Fruit fly (Drosophila melanogaster): ENCODE measurements around the gene CG6310.

The CG6310 gene

DNA sequence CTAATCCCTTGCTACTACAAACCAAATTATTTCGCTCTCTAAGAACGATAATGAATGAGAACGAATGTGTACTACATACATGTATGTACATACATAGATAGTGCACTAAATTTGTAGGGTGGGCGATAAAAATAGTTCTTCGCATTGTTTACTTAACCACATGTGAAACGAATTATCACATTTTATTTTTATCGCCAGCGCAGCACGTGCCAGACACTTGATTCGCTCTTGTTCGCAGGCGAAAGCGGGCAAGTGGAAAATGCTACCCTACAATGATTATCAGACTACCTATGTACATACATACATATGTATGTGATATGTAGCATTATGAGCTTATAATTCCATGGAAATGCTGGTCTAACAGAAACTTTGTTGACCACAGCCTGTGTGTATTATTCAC is 16.1 kb upstream of the CG6310 start (continued):
- TF ChIP-seq CG15269 (tag; optimal IDR thresholded peaks at IDR 0.05) (no peak), CG13296 (GFP tag; optimal IDR thresholded peaks at IDR 0.05) (peak; percentile 9), unc-4 (GFP tag; IDR thresholded peaks at IDR 0.05; ENCODE audit: partially characterized antibody) (no peak), chm (GFP tag; IDR thresholded peaks at IDR 0.05) (no peak), CG33557 (GFP tag; optimal IDR thresholded peaks at IDR 0.05) (no peak), tna (GFP tag; IDR thresholded peaks at IDR 0.05; ENCODE audit: partially characterized antibody) (no peak), NfI (GFP tag; optimal IDR thresholded peaks at IDR 0.05) (no peak), CG12299 (tag; optimal IDR thresholded peaks at IDR 0.05) (no peak), rib (GFP tag; IDR thresholded peaks at IDR 0.05) (no peak), CG11247 (GFP tag; IDR thresholded peaks at IDR 0.05) (no peak), CG7357 (GFP tag; IDR thresholded peaks at IDR 0.05) (no peak), ato (GFP tag; IDR thresholded peaks at IDR 0.05; ENCODE audit: partially characterized antibody) (no peak), CG31441 (GFP tag; IDR thresholded peaks at IDR 0.05) (no peak), CG6689 (GFP tag; IDR thresholded peaks at IDR 0.05) (peak; percentile 54; the same call in 1 of the 2 replicates), H2.0 (GFP tag; IDR thresholded peaks at IDR 0.05) (no peak), scrt (GFP tag; optimal IDR thresholded peaks at IDR 0.05) (no peak), CG13775 (GFP tag; optimal IDR thresholded peaks at IDR 0.05) (no peak), dm (GFP tag; optimal IDR thresholded peaks at IDR 0.05) (peak; percentile 29), CG8290 (GFP tag; optimal IDR thresholded peaks at IDR 0.05) (no peak), CG8290 (tag; optimal IDR thresholded peaks at IDR 0.05) (peak in 1 of 2 experiments; percentile 53), croc (GFP tag; conservative IDR thresholded peaks at IDR 0.05) (no peak), CG5180 (GFP tag; optimal IDR thresholded peaks at IDR 0.05) (no peak), Hey (tag; optimal IDR thresholded peaks at IDR 0.05) (peak; percentile 99), CG18764 (GFP tag; optimal IDR thresholded peaks at IDR 0.05) (no peak), NK7.1 (GFP tag; optimal IDR thresholded peaks at IDR 0.05) (no peak), Fer1 (GFP tag; optimal IDR thresholded peaks at IDR 0.05) (peak; percentile 43), Dp (GFP tag; optimal IDR thresholded peaks at IDR 0.05) (no peak), Opbp (GFP tag; IDR thresholded peaks at IDR 0.05; ENCODE audit: partially characterized antibody) (no peak), lbe (GFP tag; optimal IDR thresholded peaks at IDR 0.05) (no peak), MTF-1 (GFP tag; optimal IDR thresholded peaks at IDR 0.05; ENCODE audit: borderline replicate concordance) (no peak), nerfin-1 (tag; optimal IDR thresholded peaks at IDR 0.05) (no peak), sr (GFP tag; IDR thresholded peaks at IDR 0.05) (no peak), CG10959 (GFP tag; IDR thresholded peaks at IDR 0.05) (no peak), exex (tag; optimal IDR thresholded peaks at IDR 0.05) (peak; percentile 54), CG14441 (GFP tag; IDR thresholded peaks at IDR 0.05) (no peak), CG3726 (GFP tag; IDR thresholded peaks at IDR 0.05) (no peak), klu (GFP tag; IDR thresholded peaks at IDR 0.05) (no peak), CG6254 (GFP tag; optimal IDR thresholded peaks at IDR 0.05) (no peak), CG2889 (GFP tag; IDR thresholded peaks at IDR 0.05) (no peak), Side (GFP tag; optimal IDR thresholded peaks at IDR 0.05) (no peak), fd3F (GFP tag; optimal IDR thresholded peaks at IDR 0.05) (peak; percentile 4), CG7745 (tag; optimal IDR thresholded peaks at IDR 0.05) (peak; percentile 37), CG16815 (GFP tag; optimal IDR thresholded peaks at IDR 0.05) (no peak), CG10543 (GFP tag; optimal IDR thresholded peaks at IDR 0.05) (no peak), Fer3 (tag; optimal IDR thresholded peaks at IDR 0.05) (no peak), CG2875 (GFP tag; optimal IDR thresholded peaks at IDR 0.05) (no peak), CG10431 (GFP tag; optimal IDR thresholded peaks at IDR 0.05) (no peak), CG18599 (GFP tag; optimal IDR thresholded peaks at IDR 0.05) (no peak), CG12071 (GFP tag; optimal IDR thresholded peaks at IDR 0.05) (peak; percentile 50), shn (GFP tag; optimal IDR thresholded peaks at IDR 0.05) (no peak), Six4 (GFP tag; optimal IDR thresholded peaks at IDR 0.05) (no peak)
